Fruit fly (Drosophila melanogaster) whole organism, embryonic: ENCODE data around the gene Tollo.

ENCODE experiments used
- CG12071 ChIP-seq: fragments of 200-800 bp; sonication (Bioruptor generic); optimal IDR thresholded peaks from 3 replicates; lab custom pipeline; 2018; ENCODE audit warnings: missing biosample characterization, mild to moderate bottlenecking, missing genetic modification characterization
- CG13296 ChIP-seq: fragments of 200-800 bp; sonication (Bioruptor generic); optimal IDR thresholded peaks from 3 replicates; lab custom pipeline; 2018; ENCODE audit warnings: missing biosample characterization, mild to moderate bottlenecking, missing genetic modification characterization
- CG13775 ChIP-seq: fragments of 200-800 bp; sonication (Bioruptor generic); optimal IDR thresholded peaks from 3 replicates; lab custom pipeline; 2017; ENCODE audit warnings: missing biosample characterization, mild to moderate bottlenecking, missing genetic modification characterization
- CG14014 ChIP-seq: fragments of 200-800 bp; sonication (Bioruptor generic); IDR thresholded peaks from 2 replicates; pipeline ENCODE4 v1.3.6; 2022; ENCODE audit warnings: missing biosample characterization, missing genetic modification characterization
- CG14441 ChIP-seq: fragments of 200-800 bp; sonication (Bioruptor generic); IDR thresholded peaks from 2 replicates; pipeline ENCODE4 v1.3.6; 2022; ENCODE audit warnings: missing biosample characterization, missing genetic modification characterization
- CG15601 ChIP-seq: fragments of 200-800 bp; sonication (Bioruptor generic); optimal IDR thresholded peaks from 3 replicates; lab custom pipeline; 2019; ENCODE audit warnings: missing biosample characterization, mild to moderate bottlenecking, missing genetic modification characterization, moderate library complexity
- CG17359 ChIP-seq: fragments of 200-800 bp; sonication (Bioruptor generic); optimal IDR thresholded peaks from 3 replicates; lab custom pipeline; 2018; ENCODE audit warnings: missing biosample characterization, mild to moderate bottlenecking, missing genetic modification characterization, moderate library complexity
- CG2129 ChIP-seq: fragments of 200-800 bp; sonication (Bioruptor generic); IDR thresholded peaks from 2 replicates; pipeline ENCODE4 v1.3.6; 2022; ENCODE audit warnings: missing biosample characterization, missing genetic modification characterization; ENCODE audit not compliant: partially characterized antibody
- CG2199 ChIP-seq: fragments of 200-800 bp; sonication (Bioruptor generic); IDR thresholded peaks from 3 replicates; pipeline ENCODE4 v1.3.6; 2022; ENCODE audit warnings: missing biosample characterization, missing genetic modification characterization
- CG30431 ChIP-seq: fragments of 200-800 bp; sonication (Bioruptor generic); optimal IDR thresholded peaks from 2 replicates; lab custom pipeline; 2017; ENCODE audit warnings: missing biosample characterization, missing genetic modification characterization
- CG3407 ChIP-seq: fragments of 200-800 bp; sonication (Bioruptor generic); optimal IDR thresholded peaks from 2 replicates; lab custom pipeline; 2018; ENCODE audit warnings: missing biosample characterization, mild to moderate bottlenecking, missing genetic modification characterization
- CG6654 ChIP-seq: fragments of 200-800 bp; sonication (Bioruptor generic); optimal IDR thresholded peaks from 2 replicates; lab custom pipeline; 2017; ENCODE audit warnings: missing biosample characterization, mild to moderate bottlenecking, missing genetic modification characterization
- CG8089 ChIP-seq: fragments of 200-800 bp; sonication (Bioruptor generic); optimal IDR thresholded peaks from 3 replicates; lab custom pipeline; 2016; ENCODE audit warnings: missing biosample characterization, missing genetic modification characterization
- CG8281 ChIP-seq: fragments of 200-800 bp; sonication (Bioruptor generic); optimal IDR thresholded peaks from 2 replicates; lab custom pipeline; 2018; ENCODE audit warnings: missing biosample characterization, mild to moderate bottlenecking, missing genetic modification characterization, moderate library complexity
- CG9797 ChIP-seq: fragments of 200-800 bp; sonication (Bioruptor generic); optimal IDR thresholded peaks from 3 replicates; lab custom pipeline; 2018; ENCODE audit warnings: missing biosample characterization, mild to moderate bottlenecking, missing genetic modification characterization
- Dip2 ChIP-seq: fragments of 200-800 bp; sonication (Bioruptor generic); IDR thresholded peaks from 2 replicates; pipeline ENCODE4 v1.3.6; 2022; ENCODE audit warnings: missing biosample characterization, missing genetic modification characterization
- Doc2 ChIP-seq: fragments of 200-800 bp; sonication (Bioruptor generic); IDR thresholded peaks from 2 replicates; pipeline ENCODE4 v1.3.6; 2022; ENCODE audit warnings: missing biosample characterization, missing genetic modification characterization
- Eip74EF ChIP-seq, 2 experiments: fragments of 200-800 bp in 1 of 2; fragments of >200 bp in 1 of 2; sonication (Bioruptor generic) in 1 of 2; optimal IDR thresholded peaks; 2 replicates each; lab custom pipeline; 2017 to 2019; ENCODE audit warnings: missing biosample characterization in 2 of 2, missing genetic modification characterization in 2 of 2, mild to moderate bottlenecking in 1 of 2, moderate library complexity in 1 of 2
- Ets65A ChIP-seq: fragments of 200-800 bp; sonication (Bioruptor generic); peaks from one replicate; lab custom pipeline; 2016; ENCODE audit warnings: missing biosample characterization, missing genetic modification characterization
- Gsc ChIP-seq: fragments of 200-800 bp; sonication (Bioruptor generic); IDR thresholded peaks from 2 replicates; pipeline ENCODE4 v1.3.6; 2022; ENCODE audit warnings: missing biosample characterization, missing genetic modification characterization
- HHEX ChIP-seq: fragments of 200-800 bp; sonication (Bioruptor generic); optimal IDR thresholded peaks from 3 replicates; lab custom pipeline; 2017; ENCODE audit warnings: missing biosample characterization, mild to moderate bottlenecking, missing genetic modification characterization, missing genetic modification reagents
- HLH3B ChIP-seq: fragments of 200-800 bp; sonication (Bioruptor generic); IDR thresholded peaks from 2 replicates; pipeline ENCODE4 v1.3.6; 2022; ENCODE audit warnings: missing biosample characterization, missing genetic modification characterization
- HLHmδ ChIP-seq: fragments of 200-800 bp; sonication (Bioruptor generic); optimal IDR thresholded peaks from 2 replicates; lab custom pipeline; 2018; ENCODE audit warnings: missing biosample characterization, mild to moderate bottlenecking, missing genetic modification characterization, moderate library complexity
- Med ChIP-seq: fragments of 200-800 bp; sonication (Bioruptor generic); peaks from one replicate; lab custom pipeline; 2016; ENCODE audit warnings: missing biosample characterization, missing genetic modification characterization, mild to moderate bottlenecking, inconsistent platforms, moderate library complexity
- Neu2 ChIP-seq: fragments of 200-800 bp; sonication (Bioruptor generic); optimal IDR thresholded peaks from 3 replicates; lab custom pipeline; 2016; ENCODE audit warnings: missing biosample characterization, missing genetic modification characterization, borderline replicate concordance
- Nf-YB ChIP-seq: fragments of 200-800 bp; sonication (Bioruptor generic); optimal IDR thresholded peaks from 3 replicates; lab custom pipeline; 2019; ENCODE audit warnings: missing biosample characterization, mild to moderate bottlenecking, missing genetic modification characterization, moderate library complexity
- Oli ChIP-seq: fragments of 200-800 bp; sonication (Bioruptor generic); optimal IDR thresholded peaks from 2 replicates; lab custom pipeline; 2018; ENCODE audit warnings: missing biosample characterization, mild to moderate bottlenecking, missing genetic modification characterization, moderate library complexity
- Vsx1 ChIP-seq: fragments of 200-800 bp; sonication (Bioruptor generic); optimal IDR thresholded peaks from 2 replicates; lab custom pipeline; 2017; ENCODE audit warnings: missing biosample characterization, mild to moderate bottlenecking, missing genetic modification characterization, missing genetic modification reagents
- ara ChIP-seq: fragments of 200-800 bp; sonication (Bioruptor generic); IDR thresholded peaks from 2 replicates; pipeline ENCODE4 v1.3.6; 2022; ENCODE audit warnings: missing biosample characterization, missing genetic modification characterization
- cad ChIP-seq: fragments of >200 bp; optimal IDR thresholded peaks from 2 replicates; lab custom pipeline; 2017; ENCODE audit warnings: missing biosample characterization, missing genetic modification characterization
- ci ChIP-seq: fragments of 200-800 bp; sonication (Bioruptor generic); IDR thresholded peaks from 3 replicates; pipeline ENCODE4 v1.3.6; 2022; ENCODE audit warnings: missing biosample characterization, missing genetic modification characterization
- crp ChIP-seq, 2 experiments: fragments of 200-800 bp; sonication (Bioruptor generic); optimal IDR thresholded peaks; 2 replicates in 1 of 2; 3 replicates in 1 of 2; lab custom pipeline; 2017; ENCODE audit warnings: missing biosample characterization in 2 of 2, missing genetic modification characterization in 2 of 2, mild to moderate bottlenecking in 1 of 2, moderate library complexity in 1 of 2
- ems ChIP-seq: fragments of 200-800 bp; sonication (Bioruptor generic); optimal IDR thresholded peaks from 3 replicates; lab custom pipeline; 2016; ENCODE audit warnings: missing biosample characterization, missing genetic modification characterization
- fd96Cb ChIP-seq: fragments of 200-800 bp; sonication (Bioruptor generic); optimal IDR thresholded peaks from 2 replicates; lab custom pipeline; 2018; ENCODE audit warnings: missing biosample characterization, mild to moderate bottlenecking, missing genetic modification characterization, moderate library complexity
- jumu ChIP-seq: fragments of 200-800 bp; sonication (Bioruptor generic); optimal IDR thresholded peaks from 3 replicates; lab custom pipeline; 2016; ENCODE audit warnings: missing biosample characterization, missing genetic modification characterization
- kay ChIP-seq: fragments of 200-800 bp; sonication (Bioruptor generic); optimal IDR thresholded peaks from 2 replicates; lab custom pipeline; 2016; ENCODE audit warnings: missing biosample characterization, missing genetic modification characterization
- ken ChIP-seq: fragments of 200-800 bp; sonication (Bioruptor generic); IDR thresholded peaks from 3 replicates; pipeline ENCODE4 v1.3.6; 2022; ENCODE audit warnings: missing biosample characterization, missing genetic modification characterization
- kni ChIP-seq: fragments of 200-800 bp; sonication (Bioruptor generic); optimal IDR thresholded peaks from 3 replicates; lab custom pipeline; 2017; ENCODE audit warnings: mild to moderate bottlenecking, missing biosample characterization, missing genetic modification reagents, missing genetic modification characterization
- lbe ChIP-seq: fragments of 200-800 bp; sonication (Bioruptor generic); optimal IDR thresholded peaks from 2 replicates; lab custom pipeline; 2016; ENCODE audit warnings: missing biosample characterization, mild to moderate bottlenecking, missing genetic modification characterization
- mam ChIP-seq: fragments of 200-800 bp; sonication (Bioruptor generic); optimal IDR thresholded peaks from 3 replicates; lab custom pipeline; 2016; ENCODE audit warnings: missing biosample characterization, missing genetic modification characterization
- nmo ChIP-seq: fragments of 200-800 bp; sonication (Bioruptor generic); optimal IDR thresholded peaks from 2 replicates; lab custom pipeline; 2018; ENCODE audit warnings: missing biosample characterization, mild to moderate bottlenecking, missing genetic modification characterization, moderate library complexity
- org-1 ChIP-seq: fragments of 200-800 bp; sonication (Bioruptor generic); optimal IDR thresholded peaks from 2 replicates; lab custom pipeline; 2017; ENCODE audit warnings: missing biosample characterization, missing genetic modification characterization
- ranshi ChIP-seq: fragments of 200-800 bp; sonication (Bioruptor generic); IDR thresholded peaks from 2 replicates; pipeline ENCODE4 v1.3.6; 2022; ENCODE audit warnings: missing biosample characterization, missing genetic modification characterization
- sqz ChIP-seq: fragments of 200-800 bp; sonication (Bioruptor generic); optimal IDR thresholded peaks from 3 replicates; lab custom pipeline; 2018; ENCODE audit warnings: missing biosample characterization, mild to moderate bottlenecking, missing genetic modification characterization
- stwl ChIP-seq: fragments of 200-800 bp; sonication (Bioruptor generic); optimal IDR thresholded peaks from 3 replicates; lab custom pipeline; 2018; ENCODE audit warnings: missing biosample characterization, mild to moderate bottlenecking, missing genetic modification characterization, moderate library complexity
- tin ChIP-seq: fragments of 200-800 bp; sonication (Bioruptor generic); optimal IDR thresholded peaks from 3 replicates; lab custom pipeline; 2016; ENCODE audit warnings: missing biosample characterization, missing genetic modification characterization
- tna ChIP-seq: fragments of 200-800 bp; sonication (Bioruptor generic); IDR thresholded peaks from 2 replicates; pipeline ENCODE4 v1.3.6; 2022; ENCODE audit warnings: missing biosample characterization, missing genetic modification characterization; ENCODE audit not compliant: partially characterized antibody
- trem ChIP-seq: fragments of 200-800 bp; optimal IDR thresholded peaks from 3 replicates; lab custom pipeline; 2019; ENCODE audit warnings: missing biosample characterization, mild to moderate bottlenecking, missing genetic modification characterization, moderate library complexity
- trh ChIP-seq: fragments of 200-800 bp; sonication (Bioruptor generic); optimal IDR thresholded peaks from 2 replicates; lab custom pipeline; 2016; ENCODE audit warnings: missing biosample characterization, missing genetic modification characterization
- twi ChIP-seq: fragments of 200-800 bp; optimal IDR thresholded peaks from 2 replicates; lab custom pipeline; 2019; ENCODE audit warnings: missing biosample characterization, mild to moderate bottlenecking, missing genetic modification characterization, moderate library complexity

Tollo gene

DNA sequence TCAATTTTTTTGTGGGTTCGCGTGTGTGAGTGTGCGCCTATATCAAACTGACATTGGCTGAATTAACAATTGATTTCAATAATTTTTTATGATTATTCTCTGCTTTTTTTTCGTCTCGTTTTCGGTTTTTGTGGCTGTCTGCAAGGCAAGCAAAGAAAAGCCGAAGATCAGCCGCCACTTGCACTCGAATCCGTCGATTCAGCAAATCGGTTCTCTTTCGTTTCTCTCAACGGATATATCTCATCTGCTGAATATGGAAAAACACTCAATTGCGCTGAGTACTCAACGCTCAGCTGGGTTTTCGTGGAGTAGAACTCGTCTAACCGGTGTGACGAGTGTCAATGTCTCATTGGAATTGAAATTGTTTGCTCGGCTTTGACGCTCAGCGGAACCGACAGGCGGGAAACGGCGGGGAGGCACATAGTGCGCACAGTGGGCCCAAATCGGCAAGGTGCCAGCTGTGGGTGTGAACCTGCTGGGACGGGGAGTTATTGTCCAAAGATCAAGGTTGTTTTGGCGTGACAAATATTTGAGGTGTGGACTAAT is 1.1 kb upstream of the Tollo start (continued):
- TF ChIP-seq Dip2 (GFP tag; lab: Robert Waterston, UW) (no peak), CG30431 (peak; percentile 32), Med (GFP tag; lab: Kevin White, UChicago) (peak; percentile 86), ems (GFP tag; lab: Kevin White, UChicago) (no peak), CG2129 (GFP tag; lab: Robert Waterston, UW) (no peak), Eip74EF (GFP tag; optimal IDR thresholded peaks at IDR 0.05; lab: Kevin White, UChicago) (no peak), tin (GFP tag; lab: Kevin White, UChicago) (peak; percentile 40), CG3407 (no peak), Doc2 (GFP tag; lab: Robert Waterston, UW) (no peak), CG15601 (tag; lab: Kevin White, UChicago) (no peak), CG13296 (GFP tag; lab: Kevin White, UChicago) (no peak), CG13775 (GFP tag; lab: Kevin White, UChicago) (no peak), trem (tag; lab: Kevin White, UChicago) (no peak), HLH3B (GFP tag; lab: Robert Waterston, UW) (peak; percentile 51; the same call in 1 of the 2 replicates), stwl (no peak), HLHmδ (GFP tag; lab: Kevin White, UChicago) (peak; percentile 79), tna (GFP tag; lab: Robert Waterston, UW) (no peak), twi (tag; lab: Kevin White, UChicago) (peak; percentile 52), Neu2 (no peak), crp (GFP tag; optimal IDR thresholded peaks at IDR 0.05; lab: Kevin White, UChicago) (no peak), org-1 (GFP tag; lab: Kevin White, UChicago) (no peak), kni (GFP tag; lab: Kevin White, UChicago) (peak; percentile 87), ara (no peak), HHEX (GFP tag; lab: Kevin White, UChicago) (no peak), Nf-YB (no peak), lbe (GFP tag; lab: Kevin White, UChicago) (peak; percentile 4), CG8089 (no peak), CG12071 (GFP tag; lab: Kevin White, UChicago) (peak; percentile 35), nmo (GFP tag; lab: Kevin White, UChicago) (peak; percentile 11), CG2199 (GFP tag; lab: Robert Waterston, UW) (no peak; the same call in 1 of the 3 replicates), Vsx1 (GFP tag; lab: Kevin White, UChicago) (no peak), ci (GFP tag; lab: Robert Waterston, UW) (peak; percentile 72; the same call in 2 of the 3 replicates), CG9797 (no peak), Oli (tag; lab: Kevin White, UChicago) (no peak), CG8281 (tag; lab: Kevin White, UChicago) (peak; percentile 97), CG14441 (GFP tag; lab: Robert Waterston, UW) (peak; percentile 58), Ets65A (GFP tag; lab: Kevin White, UChicago) (peak; percentile 69), ranshi (peak; percentile 61; the same call in 1 of the 2 replicates), mam (GFP tag; lab: Kevin White, UChicago) (peak; percentile 42), CG14014 (peak; percentile 65), CG17359 (tag; lab: Kevin White, UChicago) (no peak), CG6654 (GFP tag; lab: Kevin White, UChicago) (peak; percentile 14), ken (peak; percentile 56; the same call in 2 of the 3 replicates), cad (GFP tag; lab: Kevin White, UChicago) (no peak), kay (no peak), jumu (no peak), fd96Cb (tag; lab: Kevin White, UChicago) (peak; percentile 16), trh (GFP tag; lab: Kevin White, UChicago) (no peak), Gsc (GFP tag; lab: Robert Waterston, UW) (no peak), sqz (GFP tag; lab: Kevin White, UChicago) (peak; percentile 89)
